Fruit fly (Drosophila melanogaster) Kc167 (cell line): Measurements from ENCODE around the gene CG32984.

Experiments used
- Myc ChIP-seq: fragments of >200 bp; optimal IDR thresholded peaks from 2 replicates; lab custom pipeline; 2017; ENCODE audit warnings: missing external identifiers
- Sin3A ChIP-seq: fragments of >200 bp; optimal IDR thresholded peaks from 2 replicates; lab custom pipeline; 2018; ENCODE audit warnings: missing external identifiers
- h ChIP-seq: fragments of >200 bp; optimal IDR thresholded peaks from 3 replicates; lab custom pipeline; 2018; ENCODE audit warnings: missing external identifiers
- insv ChIP-seq: fragments of >200 bp; optimal IDR thresholded peaks from 3 replicates; lab custom pipeline; 2018; ENCODE audit warnings: missing external identifiers
- psq ChIP-seq: fragments of >200 bp; optimal IDR thresholded peaks from 2 replicates; lab custom pipeline; 2017; ENCODE audit warnings: missing external identifiers
- ttk ChIP-seq: sonication (Bioruptor generic); optimal IDR thresholded peaks from 2 replicates; lab custom pipeline; 2017; ENCODE audit warnings: missing external identifiers

DNA sequence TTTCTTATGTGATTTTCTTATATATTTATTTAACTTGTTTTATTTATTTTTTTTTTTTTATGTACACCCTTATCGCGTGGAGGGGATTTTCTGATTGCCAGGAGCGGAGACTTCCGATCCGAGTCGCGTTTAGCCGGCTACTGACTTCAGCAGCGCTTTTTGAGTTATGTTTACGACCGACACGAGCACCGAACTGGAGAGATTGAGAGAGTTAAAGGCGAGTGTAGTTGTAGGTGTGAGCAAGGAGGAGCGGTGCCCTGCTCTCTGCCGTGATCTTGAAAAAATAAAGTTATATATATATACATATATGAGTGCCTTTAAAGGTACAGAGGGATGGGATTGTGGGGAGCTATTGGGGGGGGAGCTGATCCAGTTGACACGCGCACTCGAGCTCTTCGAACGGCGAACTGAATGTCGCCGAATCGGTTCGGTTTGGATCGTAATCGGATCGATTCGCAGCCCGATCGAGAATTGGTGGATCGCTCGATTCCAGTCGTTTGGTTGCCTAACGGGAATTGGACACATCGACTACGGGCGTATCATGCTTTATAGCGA is 24.4 kb downstream of the CG32984 start, which contains the start of gene rost:
- TF ChIP-seq ttk (lab: Kevin White, UChicago) (no peak), Sin3A (lab: Kevin White, UChicago) (no peak), h (lab: Kevin White, UChicago) (no peak), psq (lab: Kevin White, UChicago) (no peak), insv (lab: Kevin White, UChicago) (no peak), Myc (lab: Kevin White, UChicago) (no peak)
